Fruit fly (Drosophila melanogaster): ENCODE measurements around the gene CG43841.

The CG43841 gene

dm6 chrX:18404632-18405238 is 34.7 kb upstream of the CG43841 start (continued):
- TF ChIP-seq CG8290 (GFP tag; optimal IDR thresholded peaks at IDR 0.05) (no peak), CG8290 (tag; optimal IDR thresholded peaks at IDR 0.05) (peak in 1 of 2 experiments; percentile 34), Lpt (GFP tag; optimal IDR thresholded peaks at IDR 0.05) (no peak), zen2 (GFP tag; IDR thresholded peaks at IDR 0.05; ENCODE audit: partially characterized antibody) (peak; percentile 76; the same call in 2 of the 3 replicates), slbo (GFP tag; IDR thresholded peaks at IDR 0.05) (no peak), Ptx1 (GFP tag; IDR thresholded peaks at IDR 0.05) (peak; percentile 6; the same call in 1 of the 2 replicates), CG11398 (GFP tag; optimal IDR thresholded peaks at IDR 0.05) (peak; percentile 29), p53 (GFP tag; optimal IDR thresholded peaks at IDR 0.05) (no peak), CG17186 (GFP tag; optimal IDR thresholded peaks at IDR 0.05) (no peak), Dfd (GFP tag; optimal IDR thresholded peaks at IDR 0.05) (no peak), ATbp (GFP tag; optimal IDR thresholded peaks at IDR 0.05) (no peak), dmrt11E (tag; optimal IDR thresholded peaks at IDR 0.05) (peak; percentile 13), en (GFP tag; optimal IDR thresholded peaks at IDR 0.05) (no peak), CG1602 (GFP tag; optimal IDR thresholded peaks at IDR 0.05) (no peak), Side (GFP tag; optimal IDR thresholded peaks at IDR 0.05) (no peak), yki (optimal IDR thresholded peaks at IDR 0.05) (peak; percentile 64), CG7928 (GFP tag; optimal IDR thresholded peaks at IDR 0.05) (no peak), CG3847 (GFP tag; IDR thresholded peaks at IDR 0.05) (no peak), dimm (GFP tag; IDR thresholded peaks at IDR 0.05) (no peak), Adf1 (GFP tag; IDR thresholded peaks at IDR 0.05) (peak; percentile 82; the same call in 1 of the 2 replicates), BEAF-32 (GFP tag; optimal IDR thresholded peaks at IDR 0.05) (no peak), YL-1 (GFP tag; optimal IDR thresholded peaks at IDR 0.05) (no peak), ERR (GFP tag; optimal IDR thresholded peaks at IDR 0.05) (no peak), CG12942 (GFP tag; optimal IDR thresholded peaks at IDR 0.05) (no peak), B-H1 (GFP tag; IDR thresholded peaks at IDR 0.05) (no peak), CG12391 (tag; optimal IDR thresholded peaks at IDR 0.05) (no peak), zfh1 (GFP tag; IDR thresholded peaks at IDR 0.05) (no peak), Doc3 (GFP tag; IDR thresholded peaks at IDR 0.05; ENCODE audit: partially characterized antibody) (no peak), CG10274 (GFP tag; optimal IDR thresholded peaks at IDR 0.05) (no peak), CG2889 (GFP tag; IDR thresholded peaks at IDR 0.05) (no peak), klu (GFP tag; IDR thresholded peaks at IDR 0.05) (no peak), otp (GFP tag; IDR thresholded peaks at IDR 0.05) (no peak), run (tag; optimal IDR thresholded peaks at IDR 0.05) (peak; percentile 47), CG10543 (GFP tag; optimal IDR thresholded peaks at IDR 0.05) (peak; percentile 63), CG2875 (GFP tag; optimal IDR thresholded peaks at IDR 0.05) (no peak), prd (optimal IDR thresholded peaks at IDR 0.05) (no peak), prd (GFP tag; IDR thresholded peaks at IDR 0.05) (no peak; the same call in 2 of the 3 replicates), crp (GFP tag; optimal IDR thresholded peaks at IDR 0.05) (no peak), Drgx (GFP tag; IDR thresholded peaks at IDR 0.05) (no peak), inv (GFP tag; IDR thresholded peaks at IDR 0.05; ENCODE audit: partially characterized antibody) (no peak), CG31388 (GFP tag; optimal IDR thresholded peaks at IDR 0.05) (no peak), grau (tag; optimal IDR thresholded peaks at IDR 0.05) (peak; percentile 55), GATAe (GFP tag; conservative IDR thresholded peaks at IDR 0.05) (no peak), CG12104 (GFP tag; optimal IDR thresholded peaks at IDR 0.05) (no peak), gem (tag; optimal IDR thresholded peaks at IDR 0.05) (peak; percentile 59), CG10321 (GFP tag; IDR thresholded peaks at IDR 0.05) (no peak), Bdp1 (GFP tag; optimal IDR thresholded peaks at IDR 0.05) (no peak), kni (GFP tag; optimal IDR thresholded peaks at IDR 0.05) (no peak), Hsf (GFP tag; optimal IDR thresholded peaks at IDR 0.05) (no peak), dpn (GFP tag; optimal IDR thresholded peaks at IDR 0.05) (peak in 1 of 2 experiments; percentile 34), z (GFP tag; IDR thresholded peaks at IDR 0.05) (peak; percentile 5; the same call in 1 of the 3 replicates), Atf3 (GFP tag; optimal IDR thresholded peaks at IDR 0.05) (no peak)

Data from whole organism, embryonic.